Fruit fly (Drosophila melanogaster): ENCODE measurements around the gene jigr1.

The jigr1 gene

dm6 chr3R:25640463-25640862, 2.8 kb downstream of the jigr1 start (continued):
- no peak for TF ChIP-seq HLH54F (GFP tag; optimal IDR thresholded peaks at IDR 0.05)
- no peak for TF ChIP-seq dati (GFP tag; IDR thresholded peaks at IDR 0.05)
- TF ChIP-seq CG12769 (tag; optimal IDR thresholded peaks at IDR 0.05) = peak; percentile 29
- TF ChIP-seq chinmo (GFP tag; IDR thresholded peaks at IDR 0.05; ENCODE audit: partially characterized antibody) = no peak
- no peak for TF ChIP-seq Bgb (GFP tag; IDR thresholded peaks at IDR 0.05; ENCODE audit: partially characterized antibody)
- no peak for TF ChIP-seq fu2 (GFP tag; optimal IDR thresholded peaks at IDR 0.05)
- TF ChIP-seq CG1602 (GFP tag; optimal IDR thresholded peaks at IDR 0.05) = peak; percentile 43
- TF ChIP-seq CG3407 (GFP tag; optimal IDR thresholded peaks at IDR 0.05) = peak; percentile 16
- no peak for TF ChIP-seq pho (GFP tag; optimal IDR thresholded peaks at IDR 0.05)
- TF ChIP-seq H15 (GFP tag; IDR thresholded peaks at IDR 0.05) = 0 out of 3 replicates have a peak, but pooled peaks have one; percentile 35
- peak; percentile 0 for TF ChIP-seq CG10462 (GFP tag; optimal IDR thresholded peaks at IDR 0.05)
- peak; percentile 22; the same call in 1 of the 2 replicates for TF ChIP-seq ssp (GFP tag; IDR thresholded peaks at IDR 0.05)
- TF ChIP-seq Six4 (GFP tag; optimal IDR thresholded peaks at IDR 0.05) = peak; percentile 48
- TF ChIP-seq CG1603 (tag; optimal IDR thresholded peaks at IDR 0.05) = peak; percentile 76
- no peak for TF ChIP-seq Hmr (GFP tag; optimal IDR thresholded peaks at IDR 0.05)
- peak; percentile 67 for TF ChIP-seq dmrt99B (tag; optimal IDR thresholded peaks at IDR 0.05)
- TF ChIP-seq CG10209 (GFP tag; optimal IDR thresholded peaks at IDR 0.05) = peak; percentile 38
- TF ChIP-seq p53 (GFP tag; optimal IDR thresholded peaks at IDR 0.05) = no peak
- TF ChIP-seq CG9817 (tag; optimal IDR thresholded peaks at IDR 0.05) = peak; percentile 16
- TF ChIP-seq so (GFP tag; IDR thresholded peaks at IDR 0.05) = peak; percentile 54; the same call in 1 of the 3 replicates
- peak; percentile 55 for TF ChIP-seq Blimp-1 (GFP tag; optimal IDR thresholded peaks at IDR 0.05)
- peak; percentile 56 for TF ChIP-seq CG10366 (GFP tag; IDR thresholded peaks at IDR 0.05)
- peak; percentile 55 for TF ChIP-seq Max (GFP tag; optimal IDR thresholded peaks at IDR 0.05)
- 0 out of 2 replicates have a peak, but pooled peaks have one; percentile 27 for TF ChIP-seq CG9215 (GFP tag; IDR thresholded peaks at IDR 0.05)
- TF ChIP-seq CG6791 (GFP tag; IDR thresholded peaks at IDR 0.05; ENCODE audit: partially characterized antibody) = no peak
- peak; percentile 39 for TF ChIP-seq CG12155 (GFP tag; optimal IDR thresholded peaks at IDR 0.05)
- no peak for TF ChIP-seq CG15514 (GFP tag; optimal IDR thresholded peaks at IDR 0.05)
- TF ChIP-seq E2f2 (GFP tag; IDR thresholded peaks at IDR 0.05) = no peak
- TF ChIP-seq chn (GFP tag; optimal IDR thresholded peaks at IDR 0.05) = peak; percentile 18
- no peak for TF ChIP-seq Side (GFP tag; optimal IDR thresholded peaks at IDR 0.05)
- TF ChIP-seq Pdp1 (GFP tag; optimal IDR thresholded peaks at IDR 0.05) = peak; percentile 30 to 39
- no peak for TF ChIP-seq eyg (GFP tag; optimal IDR thresholded peaks at IDR 0.05)
- TF ChIP-seq Rfx (GFP tag; IDR thresholded peaks at IDR 0.05) = peak; percentile 64
- peak; percentile 72 for TF ChIP-seq phol (tag; optimal IDR thresholded peaks at IDR 0.05)
- TF ChIP-seq nerfin-2 (GFP tag; IDR thresholded peaks at IDR 0.05; ENCODE audit: partially characterized antibody) = no peak
- no peak for TF ChIP-seq sd (tag; optimal IDR thresholded peaks at IDR 0.05)
- peak; percentile 62 for TF ChIP-seq CG4820 (GFP tag; optimal IDR thresholded peaks at IDR 0.05)
- TF ChIP-seq Scr (GFP tag; IDR thresholded peaks at IDR 0.05; ENCODE audit: partially characterized antibody) = no peak
- TF ChIP-seq CG15269 (tag; optimal IDR thresholded peaks at IDR 0.05) = peak; percentile 42
- TF ChIP-seq CG33213 (GFP tag; optimal IDR thresholded peaks at IDR 0.05) = peak; percentile 19
- TF ChIP-seq gfzf (GFP tag; optimal IDR thresholded peaks at IDR 0.05) = no peak
- TF ChIP-seq hth (optimal IDR thresholded peaks at IDR 0.05) = no peak
- TF ChIP-seq kah (GFP tag; optimal IDR thresholded peaks at IDR 0.05) = no peak
- TF ChIP-seq CG11093 (GFP tag; IDR thresholded peaks at IDR 0.05) = peak; percentile 43; the same call in 1 of the 3 replicates
- peak; percentile 55 for TF ChIP-seq Ets65A (GFP tag)
- peak; percentile 40; the same call in 1 of the 3 replicates for TF ChIP-seq tgo (GFP tag; IDR thresholded peaks at IDR 0.05)
- TF ChIP-seq TFAM (GFP tag; optimal IDR thresholded peaks at IDR 0.05) = no peak
- TF ChIP-seq wek (GFP tag; optimal IDR thresholded peaks at IDR 0.05) = no peak
- TF ChIP-seq ken (GFP tag; IDR thresholded peaks at IDR 0.05) = peak; percentile 70; the same call in 2 of the 3 replicates
- TF ChIP-seq CG10274 (GFP tag; optimal IDR thresholded peaks at IDR 0.05) = peak; percentile 26
- TF ChIP-seq sima (GFP tag; optimal IDR thresholded peaks at IDR 0.05) = no peak
